Fruit fly (Drosophila melanogaster) ovary, adult (tissue): Measurements from ENCODE around the gene CG32369.

Experiments
- CG17801 ChIP-seq: fragments of 200-800 bp; optimal IDR thresholded peaks from 2 replicates; lab custom pipeline; 2019; ENCODE audit warnings: missing biosample characterization, mild to moderate bottlenecking, missing genetic modification characterization, moderate library complexity; ENCODE audit not compliant: partially characterized antibody

The CG32369 gene

DNA sequence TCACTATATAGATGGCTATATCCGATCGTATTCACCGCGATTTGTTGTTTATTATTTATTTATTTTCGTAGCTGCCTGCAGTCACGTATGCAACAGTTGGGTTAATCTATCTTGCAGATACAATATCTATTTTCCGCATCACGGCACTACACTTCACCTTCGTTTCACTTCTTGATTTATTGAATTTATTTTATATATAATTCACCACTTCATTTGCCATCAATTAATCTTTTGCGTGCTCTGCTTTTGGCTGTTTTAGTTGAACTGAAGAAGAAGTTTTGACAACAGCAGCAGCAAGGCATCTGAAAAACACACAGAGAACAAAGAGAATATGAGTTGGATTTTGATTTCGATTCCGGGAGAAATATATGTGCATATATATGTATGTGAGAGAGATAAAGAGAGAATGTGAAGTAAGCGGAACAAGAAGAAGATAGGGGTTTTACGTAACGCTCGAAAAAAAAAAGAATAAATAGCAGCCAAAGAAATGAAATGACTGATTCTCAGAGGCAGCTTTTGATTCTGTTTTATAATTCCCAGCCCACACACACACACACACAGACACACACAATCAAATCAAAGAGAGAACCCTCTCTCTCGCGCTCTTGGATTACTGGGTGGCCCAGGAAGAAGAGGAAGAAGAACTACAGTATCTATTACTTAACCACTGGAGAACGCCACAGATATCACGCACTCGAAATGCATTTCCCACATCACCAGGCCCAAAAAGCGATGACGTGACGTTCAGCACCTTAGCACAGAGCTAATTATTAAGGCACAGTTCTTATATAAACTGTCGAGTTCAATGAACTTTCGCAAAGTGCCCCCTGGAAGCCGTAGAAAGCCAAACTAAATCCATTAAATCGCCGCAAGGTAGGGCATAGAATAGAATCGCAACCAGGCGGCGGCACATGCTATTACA lies 5.0 kb downstream of the CG32369 start:
- TF ChIP-seq CG17801 (GFP tag; lab: Kevin White, UChicago), result no peak

dm6 chr3L:7801308-7801893 lies 8.2 kb downstream of the CG32369 start:
- TF ChIP-seq CG17801 (GFP tag; lab: Kevin White, UChicago), result no peak

dm6 chr3L:7792775-7793174 lies 16.9 kb downstream of the CG32369 start:
- TF ChIP-seq CG17801 (GFP tag; lab: Kevin White, UChicago), result no peak

DNA sequence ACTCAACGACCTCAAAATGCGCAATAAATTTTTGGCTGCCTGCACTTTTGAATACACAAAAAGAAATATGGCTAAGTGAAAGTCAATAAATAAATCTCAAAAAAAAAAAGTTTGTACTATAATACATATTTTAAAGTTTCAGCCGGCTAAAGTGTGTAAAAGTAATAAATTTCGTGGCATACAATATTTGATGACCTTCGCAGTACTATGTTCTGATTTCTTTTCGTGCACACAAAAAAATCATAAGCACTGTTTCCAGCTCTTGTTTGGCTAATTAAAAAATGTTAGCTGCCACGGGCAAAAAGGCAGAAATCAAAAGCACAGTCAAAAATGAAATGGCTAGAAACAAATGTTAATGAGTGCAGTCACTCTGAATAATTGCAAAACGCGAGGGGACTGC lies 17.4 kb downstream of the CG32369 start:
- no peak for TF ChIP-seq CG17801 (GFP tag; lab: Kevin White, UChicago)

DNA sequence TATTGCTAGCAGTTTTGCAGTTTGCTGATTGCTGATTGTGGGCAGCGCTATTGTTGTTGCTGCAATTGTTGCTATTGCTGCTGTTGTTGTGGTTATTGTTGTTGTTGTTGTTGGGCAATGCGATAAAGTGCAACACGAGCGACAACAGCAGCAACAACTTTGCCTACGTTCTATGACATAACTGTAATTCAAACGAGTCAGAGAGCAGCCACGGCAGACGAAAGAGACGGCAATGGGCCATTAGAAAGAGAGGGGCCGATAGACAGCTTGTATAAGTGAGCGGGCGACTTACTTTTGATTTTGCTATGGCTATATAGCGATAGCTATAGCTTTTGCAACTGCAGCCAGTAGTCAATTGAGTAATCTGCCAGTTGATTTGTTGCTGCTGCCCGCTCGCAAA lies 19.4 kb downstream of the CG32369 start:
- TF ChIP-seq CG17801 (GFP tag; lab: Kevin White, UChicago), result no peak

dm6 chr3L:7787788-7788406 lies 21.7 kb downstream of the CG32369 start:
- no peak for TF ChIP-seq CG17801 (GFP tag; lab: Kevin White, UChicago)

DNA sequence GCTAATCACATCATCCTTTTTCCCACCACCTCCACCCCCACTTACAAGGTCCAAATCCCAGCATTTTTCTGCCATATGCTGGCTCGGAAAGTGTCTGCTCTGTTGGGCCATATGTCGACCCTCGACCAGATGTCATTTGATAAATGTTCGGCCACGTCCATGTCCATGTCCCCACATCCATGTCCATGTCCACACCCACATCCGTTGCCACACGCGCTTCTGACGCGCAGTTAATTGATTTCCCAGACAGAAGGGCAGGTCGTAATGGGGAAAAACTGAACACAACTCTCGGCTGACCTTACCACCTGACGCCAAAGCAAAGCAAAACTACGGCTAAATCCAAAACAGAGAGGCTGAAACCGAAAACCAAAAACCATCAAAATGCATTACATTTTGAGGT lies 22.6 kb downstream of the CG32369 start:
- no peak for TF ChIP-seq CG17801 (GFP tag; lab: Kevin White, UChicago)

DNA sequence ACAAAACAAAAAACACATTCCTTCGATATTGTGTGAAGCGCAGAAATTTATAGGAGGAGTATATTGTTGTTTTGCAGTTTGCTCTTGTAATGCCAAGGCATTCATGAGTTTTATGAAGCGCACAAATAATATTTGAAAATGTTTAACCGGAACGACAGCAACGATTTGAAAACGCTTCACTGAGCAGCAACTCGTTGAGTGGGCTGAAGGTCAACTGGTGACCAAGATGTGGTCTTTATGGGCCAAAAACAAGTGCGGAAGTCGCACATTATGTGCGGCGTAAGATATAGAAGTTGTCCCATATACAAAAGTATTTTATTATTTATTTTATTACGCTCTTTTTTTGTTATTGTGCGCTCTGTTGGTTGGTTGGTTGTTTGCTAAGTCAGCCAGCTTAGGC lies 23.4 kb downstream of the CG32369 start:
- TF ChIP-seq CG17801 (GFP tag; lab: Kevin White, UChicago), result no peak

dm6 chr3L:7783383-7783782 lies 26.2 kb downstream of the CG32369 start:
- TF ChIP-seq CG17801 (GFP tag; lab: Kevin White, UChicago), result peak; percentile 88

DNA sequence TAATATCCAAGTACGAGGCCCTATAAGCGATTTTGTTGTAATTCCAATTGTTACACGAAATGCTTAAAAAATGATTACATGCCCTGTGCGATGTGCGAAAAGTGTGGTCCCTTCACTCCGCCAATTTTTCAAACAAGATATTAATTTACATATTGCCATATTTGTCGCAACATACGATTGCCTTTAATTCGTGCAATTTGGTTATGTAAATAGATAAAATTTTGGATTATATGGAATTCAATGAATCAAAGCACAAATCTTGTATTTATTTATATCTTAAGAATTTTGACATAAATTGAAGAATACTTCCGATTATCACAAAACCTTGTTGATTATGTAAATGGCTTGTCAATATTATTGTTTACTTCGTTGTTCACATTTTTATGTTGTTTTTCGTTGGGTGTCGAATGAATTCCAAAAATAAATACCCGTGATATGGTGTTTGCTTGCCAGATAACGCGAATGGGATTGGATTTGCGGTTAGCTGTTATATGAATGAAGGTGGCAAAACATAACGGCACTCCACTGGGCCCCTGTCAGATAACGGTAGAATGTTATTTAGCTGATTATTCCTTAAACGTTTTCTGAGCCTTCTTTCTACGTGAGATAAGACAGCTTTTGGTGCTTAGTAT lies 27.5 kb downstream of the CG32369 start:
- no peak for TF ChIP-seq CG17801 (GFP tag; lab: Kevin White, UChicago)

DNA sequence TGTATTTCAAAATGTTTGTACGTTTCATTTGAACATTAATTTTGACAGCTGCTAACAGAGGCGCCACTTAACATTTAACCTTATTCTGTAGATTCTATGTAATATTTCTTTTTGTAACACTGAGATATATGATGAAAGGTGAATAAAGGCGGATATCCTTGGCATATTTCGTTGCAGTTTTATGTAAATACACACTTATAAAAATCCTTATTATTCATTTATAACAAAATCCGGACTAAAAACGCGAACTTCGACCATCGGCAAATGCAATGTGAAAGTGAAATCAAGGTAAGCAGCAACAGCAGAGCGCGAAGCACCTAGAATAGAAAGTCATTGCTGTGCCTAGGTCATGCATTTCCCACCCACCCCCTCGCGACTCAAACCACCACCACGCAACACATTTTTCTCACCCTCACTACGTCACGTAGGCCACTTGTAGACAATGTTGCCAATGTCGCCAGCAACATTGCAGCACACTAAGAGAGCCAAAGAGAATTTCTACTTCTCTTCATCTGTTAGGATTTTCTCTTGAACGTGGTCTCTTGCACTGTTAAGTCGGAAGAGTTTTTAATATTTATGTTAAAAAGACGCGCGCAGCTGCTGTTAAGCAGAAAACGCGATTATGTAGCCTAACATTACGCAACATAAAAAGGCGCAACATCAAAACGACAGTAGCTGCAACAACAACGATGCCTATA lies 28.1 kb downstream of the CG32369 start:
- TF ChIP-seq CG17801 (GFP tag; lab: Kevin White, UChicago), result no peak

DNA sequence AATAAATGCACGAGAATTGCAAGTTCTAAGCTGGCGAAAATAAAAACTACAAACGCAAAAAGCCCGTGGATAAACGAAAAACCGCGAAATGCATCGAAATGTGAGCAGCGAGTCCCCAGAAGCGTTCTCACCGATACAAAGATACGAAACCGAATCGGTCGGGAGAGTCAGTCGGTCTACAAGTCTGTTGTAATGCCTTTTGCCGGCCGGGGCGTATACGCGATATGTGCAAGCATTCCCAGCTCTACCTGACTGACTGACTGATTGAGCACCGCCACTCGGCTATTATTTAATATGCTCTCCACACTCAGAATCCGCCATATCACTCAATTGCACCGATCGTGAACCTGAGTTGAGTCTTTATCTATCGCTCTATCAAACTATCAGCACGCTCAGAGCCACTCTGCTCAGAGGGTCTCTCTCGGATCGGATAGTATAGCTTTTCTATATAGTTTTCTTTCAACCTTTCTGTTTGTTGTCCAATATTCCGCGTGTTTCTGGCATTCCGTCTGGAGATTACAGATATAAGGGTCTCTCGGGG lies 34.2 kb downstream of the CG32369 start, which contains the start of gene Clk:
Gene Clk, minus strand, starts transcription at position 239 of the 541 bp plus-strand sequence.
- TF ChIP-seq CG17801 (GFP tag; lab: Kevin White, UChicago), result no peak

- no peak for TF ChIP-seq CG17801 (GFP tag; lab: Kevin White, UChicago)
Observed at dm6 chr3L:7774698-7775097, 34.9 kb downstream of the CG32369 start.

- peak; percentile 36 for TF ChIP-seq CG17801 (GFP tag; lab: Kevin White, UChicago)
Observed at dm6 chr3L:7773529-7773928, 36.1 kb downstream of the CG32369 start.
